Worm (Caenorhabditis elegans): ENCODE data around the gene sym-2.

DNA sequence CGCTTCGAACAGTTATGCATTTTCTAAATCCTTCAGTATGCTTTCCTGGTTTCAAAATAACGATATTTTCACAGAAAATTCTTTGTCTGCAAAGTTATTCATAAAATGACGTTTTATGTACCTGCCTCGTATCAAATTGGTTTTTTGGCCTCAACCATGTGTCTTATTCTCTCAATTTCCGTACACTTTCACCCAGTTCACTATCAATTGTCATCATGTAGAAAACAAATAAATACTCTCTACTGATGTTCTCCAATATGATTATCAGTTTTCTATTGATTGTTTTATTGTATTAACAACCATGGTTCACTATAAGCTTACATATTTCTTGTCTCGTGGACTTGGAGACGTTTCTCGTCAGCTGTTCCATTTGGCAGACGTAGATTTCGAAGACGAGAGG is 43.0 kb upstream of the sym-2 start, which contains the start of gene gst-13:
- TF ChIP-seq lin-39 (tag; optimal IDR thresholded peaks at IDR 0.05) (no peak), ceh-9 (tag; optimal IDR thresholded peaks at IDR 0.05) (no peak), ceh-28 (tag; optimal IDR thresholded peaks at IDR 0.05) (peak; percentile 1), eor-1 (tag; optimal IDR thresholded peaks at IDR 0.05) (no peak), nhr-76 (tag; optimal IDR thresholded peaks at IDR 0.05) (no peak), ztf-11 (tag; optimal IDR thresholded peaks at IDR 0.05) (no peak), mdl-1 (tag; optimal IDR thresholded peaks at IDR 0.05) (no peak)
